Worm (Caenorhabditis elegans) whole organism, L3 larva: ENCODE results near the gene T15B7.15.

Experiments used
- R02D3.7 ChIP-seq: fragments of 150-350 bp; optimal IDR thresholded peaks from 2 replicates; lab custom pipeline; 2014; ENCODE audit warnings: missing biosample characterization, missing genetic modification characterization
- ZK546.5 ChIP-seq: sonication (generic microtip); optimal IDR thresholded peaks from 2 replicates; lab custom pipeline; 2017; ENCODE audit warnings: missing biosample characterization, missing genetic modification characterization
- ama-1 ChIP-seq: fragments of 150-350 bp; optimal IDR thresholded peaks from 2 replicates; lab custom pipeline; 2018
- ceh-16 ChIP-seq: sonication (generic microtip); optimal IDR thresholded peaks from 2 replicates; lab custom pipeline; 2017; ENCODE audit warnings: missing biosample characterization, missing genetic modification characterization
- ceh-9 ChIP-seq: sonication (generic microtip); optimal IDR thresholded peaks from 2 replicates; lab custom pipeline; 2018; ENCODE audit warnings: missing biosample characterization, missing genetic modification characterization
- daf-12 ChIP-seq: fragments of 150-350 bp; optimal IDR thresholded peaks from 2 replicates; lab custom pipeline; 2014; ENCODE audit warnings: missing biosample characterization, missing genetic modification reagents, missing genetic modification characterization
- elt-1 ChIP-seq: fragments of 150-350 bp; optimal IDR thresholded peaks from 2 replicates; lab custom pipeline; 2014; ENCODE audit warnings: missing biosample characterization, missing genetic modification characterization
- elt-2 ChIP-seq: sonication (generic microtip); optimal IDR thresholded peaks from 2 replicates; lab custom pipeline; 2016; ENCODE audit warnings: missing genetic modification reagents, mild to moderate bottlenecking, missing genetic modification characterization, missing compliant biosample characterization
- eor-1 ChIP-seq, 2 experiments: fragments of 150-350 bp; optimal IDR thresholded peaks; 2 replicates each; lab custom pipeline; 2014 to 2018; ENCODE audit warnings: missing biosample characterization in 2 of 2, missing genetic modification characterization in 2 of 2
- fkh-10 ChIP-seq: sonication (generic microtip); optimal IDR thresholded peaks from 2 replicates; lab custom pipeline; 2017; ENCODE audit warnings: missing biosample characterization, missing genetic modification reagents, missing genetic modification characterization
- fkh-2 ChIP-seq: fragments of 150-350 bp; optimal IDR thresholded peaks from 2 replicates; lab custom pipeline; 2014; ENCODE audit warnings: missing biosample characterization, missing genetic modification reagents, missing genetic modification characterization
- fos-1 ChIP-seq: fragments of 150-350 bp; optimal IDR thresholded peaks from 2 replicates; lab custom pipeline; 2014; ENCODE audit warnings: missing biosample characterization, missing genetic modification characterization
- hmg-11 ChIP-seq: sonication (generic microtip); optimal IDR thresholded peaks from 2 replicates; lab custom pipeline; 2016; ENCODE audit warnings: missing genetic modification characterization, missing compliant biosample characterization
- jun-1 ChIP-seq: fragments of 150-350 bp; optimal IDR thresholded peaks from 2 replicates; lab custom pipeline; 2014; ENCODE audit warnings: missing biosample characterization, missing genetic modification reagents, missing genetic modification characterization
- lin-39 ChIP-seq: fragments of 150-350 bp; optimal IDR thresholded peaks from 2 replicates; lab custom pipeline; 2018; ENCODE audit warnings: missing biosample characterization, missing genetic modification reagents, missing genetic modification characterization
- lsy-12 ChIP-seq: sonication (generic microtip); optimal IDR thresholded peaks from 2 replicates; lab custom pipeline; 2016; ENCODE audit warnings: mild to moderate bottlenecking, missing genetic modification characterization, missing compliant biosample characterization
- mdl-1 ChIP-seq: fragments of 150-350 bp; optimal IDR thresholded peaks from 2 replicates; lab custom pipeline; 2014; ENCODE audit warnings: missing biosample characterization, missing genetic modification characterization
- nhr-23 ChIP-seq: fragments of 150-350 bp; optimal IDR thresholded peaks from 2 replicates; lab custom pipeline; 2014; ENCODE audit warnings: missing biosample characterization, missing genetic modification reagents, missing genetic modification characterization
- nhr-25 ChIP-seq: sonication (generic microtip); optimal IDR thresholded peaks from 2 replicates; lab custom pipeline; 2017; ENCODE audit warnings: missing biosample characterization, missing genetic modification characterization
- nhr-28 ChIP-seq: fragments of 150-350 bp; optimal IDR thresholded peaks from 2 replicates; lab custom pipeline; 2014; ENCODE audit warnings: missing biosample characterization, missing genetic modification characterization
- nhr-43 ChIP-seq: sonication (generic microtip); optimal IDR thresholded peaks from 2 replicates; lab custom pipeline; 2016; ENCODE audit warnings: mild to moderate bottlenecking, missing genetic modification characterization, missing compliant biosample characterization; ENCODE audit not compliant: poor library complexity, severe bottlenecking
- nhr-67 ChIP-seq: fragments of 150-350 bp; optimal IDR thresholded peaks from 2 replicates; lab custom pipeline; 2014; ENCODE audit warnings: missing biosample characterization, missing genetic modification characterization
- nhr-76 ChIP-seq: fragments of 150-350 bp; sonication (generic microtip); optimal IDR thresholded peaks from 5 replicates; lab custom pipeline; 2014; ENCODE audit warnings: missing biosample characterization, missing genetic modification characterization
- pha-4 ChIP-seq: fragments of 150-350 bp; optimal IDR thresholded peaks from 2 replicates; lab custom pipeline; 2014; ENCODE audit warnings: missing biosample characterization, missing genetic modification reagents, missing genetic modification characterization
- pqm-1 ChIP-seq: fragments of 150-350 bp; optimal IDR thresholded peaks from 2 replicates; lab custom pipeline; 2017; ENCODE audit warnings: missing biosample characterization, missing genetic modification characterization, inconsistent platforms
- sea-2 ChIP-seq: fragments of 150-350 bp; sonication (generic microtip); optimal IDR thresholded peaks from 4 replicates; lab custom pipeline; 2014; ENCODE audit warnings: missing biosample characterization, missing genetic modification reagents, missing genetic modification characterization
- snpc-4 ChIP-seq: fragments of 150-350 bp; optimal IDR thresholded peaks from 2 replicates; lab custom pipeline; 2014; ENCODE audit warnings: missing biosample characterization, missing genetic modification characterization
- tbx-2 ChIP-seq: sonication (generic microtip); optimal IDR thresholded peaks from 2 replicates; lab custom pipeline; 2016; ENCODE audit warnings: mild to moderate bottlenecking, missing genetic modification characterization, missing compliant biosample characterization
- unc-39 ChIP-seq: sonication (generic microtip); optimal IDR thresholded peaks from 4 replicates; lab custom pipeline; 2017; ENCODE audit warnings: missing biosample characterization, missing genetic modification characterization
- unc-62 ChIP-seq: fragments of 150-350 bp; sonication (generic microtip); optimal IDR thresholded peaks from 4 replicates; lab custom pipeline; 2014; ENCODE audit warnings: missing biosample characterization, missing genetic modification reagents, missing genetic modification characterization
- ztf-11 ChIP-seq: fragments of 150-350 bp; optimal IDR thresholded peaks from 2 replicates; lab custom pipeline; 2014; ENCODE audit warnings: missing biosample characterization, missing genetic modification characterization
- ztf-4 ChIP-seq: fragments of 150-350 bp; optimal IDR thresholded peaks from 2 replicates; lab custom pipeline; 2014; ENCODE audit warnings: missing biosample characterization, missing genetic modification characterization

The T15B7.15 gene

DNA sequence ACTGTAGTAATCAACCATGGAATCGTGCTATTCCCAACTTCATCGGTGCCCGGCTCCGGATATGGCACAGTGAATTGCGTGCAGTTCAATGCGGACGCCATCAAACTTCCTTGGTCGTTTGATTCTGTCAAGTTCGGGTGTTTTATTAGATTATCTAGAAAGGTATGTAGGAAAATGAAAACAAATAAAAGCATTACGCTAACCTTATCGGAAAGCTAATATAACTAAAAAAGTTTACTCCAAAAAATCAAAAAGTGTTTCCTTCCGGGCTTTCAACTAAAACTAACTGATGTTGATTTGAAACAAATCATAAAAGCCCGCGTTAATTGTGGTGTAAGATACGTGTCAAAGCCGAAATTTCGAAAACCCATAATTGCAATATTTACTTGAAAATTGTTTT lies 18.7 kb downstream of the T15B7.15 start, which contains the start of gene dmsr-13:
TSS of gene dmsr-13 (minus strand) at position 101 of the 400 bp plus-strand sequence.
- no peak for TF ChIP-seq ztf-4 (tag; lab: Kevin White, UChicago)
- TF ChIP-seq mdl-1 (tag; lab: Kevin White, UChicago): no peak
- TF ChIP-seq nhr-76 (tag; lab: Kevin White, UChicago): no peak
- no peak for TF ChIP-seq unc-39 (tag; lab: Kevin White, UChicago)
- TF ChIP-seq hmg-11: no peak
- no peak for TF ChIP-seq ceh-16 (tag; lab: Kevin White, UChicago)

DNA sequence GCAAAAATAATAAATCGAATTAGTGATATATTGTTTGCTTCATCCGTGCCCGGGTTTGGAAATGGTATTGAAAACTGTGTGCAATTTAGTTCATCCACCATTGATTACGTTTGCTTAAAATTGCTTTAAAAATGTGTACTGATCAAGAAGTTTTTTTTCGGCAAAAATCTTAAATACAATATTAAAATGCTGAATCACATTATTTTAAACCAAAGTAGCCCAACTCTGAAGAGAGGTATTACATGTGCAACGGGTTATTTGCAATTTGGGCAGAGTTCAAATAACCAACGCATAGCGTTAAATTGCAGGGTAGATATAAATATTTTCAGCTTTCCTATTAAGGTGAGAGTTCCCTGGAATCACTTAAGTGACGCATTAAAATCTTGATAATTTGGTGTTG lies 21.3 kb downstream of the T15B7.15 start, which contains the start of gene dmsr-14:
TSS of gene dmsr-14 (minus strand) at position 101 of the 400 bp plus-strand sequence.
- TF ChIP-seq daf-12: no peak
- TF ChIP-seq nhr-43 (tag; lab: Kevin White, UChicago): no peak
- TF ChIP-seq ZK546.5 (tag; lab: Kevin White, UChicago): no peak
- TF ChIP-seq elt-1 (tag; lab: Kevin White, UChicago): no peak

- TF ChIP-seq snpc-4 (tag; lab: Kevin White, UChicago) (no peak), hmg-11 (no peak), tbx-2 (tag; lab: Kevin White, UChicago) (no peak), nhr-43 (tag; lab: Kevin White, UChicago) (no peak), pqm-1 (no peak), R02D3.7 (tag; lab: Kevin White, UChicago) (no peak), ceh-16 (tag; lab: Kevin White, UChicago) (no peak), fos-1 (no peak), ztf-11 (no peak), eor-1 (tag; optimal IDR thresholded peaks at IDR 0.05; lab: Kevin White, UChicago) (no peak), ama-1 (lab: Kevin White, UChicago) (no peak), ZK546.5 (tag; lab: Kevin White, UChicago) (no peak)
- TF ChIP-seq, all 47 proteins: peak for 0
These were observed 24.6 kb downstream of the T15B7.15 start for ce11 chrV:6813862-6814261.

DNA sequence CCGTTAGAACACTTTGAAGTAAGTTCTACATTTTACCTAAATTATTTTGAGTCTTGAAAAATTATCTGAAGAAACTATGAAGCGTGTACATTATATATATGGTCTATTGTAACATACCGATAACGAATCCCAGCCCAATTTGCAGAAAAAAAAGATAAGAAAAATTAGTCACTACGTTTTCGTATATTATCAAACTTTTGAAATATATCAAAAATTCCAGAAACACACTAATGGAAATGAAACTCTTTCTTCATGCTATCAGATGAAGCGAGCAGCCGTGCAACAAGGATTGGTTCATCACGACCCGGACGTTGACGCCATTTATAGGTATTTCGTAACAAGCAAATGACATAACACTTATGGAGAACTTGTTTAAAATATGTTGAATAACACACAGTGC lies 26.6 kb downstream of the T15B7.15 start:
- TF ChIP-seq elt-2: peak; percentile 77
- no peak for TF ChIP-seq fkh-2 (tag; lab: Kevin White, UChicago)
- peak; percentile 77 for TF ChIP-seq pqm-1

- TF ChIP-seq pha-4 (peak; percentile 11), lsy-12 (tag; lab: Kevin White, UChicago) (no peak), pqm-1 (peak; percentile 21), elt-2 (peak; percentile 54)
These were observed 28.4 kb downstream of the T15B7.15 start for ce11 chrV:6810091-6810490.

DNA sequence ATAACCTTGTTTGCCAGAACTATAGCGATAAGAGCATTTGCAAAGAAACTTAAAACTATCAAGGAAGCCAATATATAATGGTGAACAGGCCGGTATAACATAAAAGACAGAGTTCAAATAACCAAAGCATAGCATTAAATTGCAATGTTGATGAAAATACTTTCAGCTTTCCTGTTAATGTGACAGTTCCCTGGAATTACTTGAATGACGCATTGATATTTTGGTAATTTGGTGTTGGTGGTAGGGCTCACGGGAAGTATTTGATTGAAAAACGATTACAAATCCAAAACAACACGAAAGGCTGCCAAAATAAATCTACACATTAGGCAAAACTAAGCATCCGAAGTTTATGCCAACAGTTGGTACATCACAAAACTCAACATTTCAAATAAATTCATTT lies 29.5 kb downstream of the T15B7.15 start, which contains the start of gene dmsr-16:
TSS of gene dmsr-16 (minus strand) at position 101 of the 400 bp plus-strand sequence.
- TF ChIP-seq nhr-67 (tag; lab: Kevin White, UChicago): no peak
- no peak for TF ChIP-seq fos-1
- no peak for TF ChIP-seq unc-62 (GFP tag; lab: Kevin White, UChicago)
- TF ChIP-seq nhr-28: no peak
- TF ChIP-seq tbx-2 (tag; lab: Kevin White, UChicago): no peak
- no peak for TF ChIP-seq daf-12
- no peak for TF ChIP-seq lin-39 (tag; lab: Kevin White, UChicago)
- TF ChIP-seq unc-39 (tag; lab: Kevin White, UChicago): no peak
- no peak for TF ChIP-seq elt-2
- no peak for TF ChIP-seq nhr-25 (tag; lab: Kevin White, UChicago)
- TF ChIP-seq ceh-9 (tag; lab: Kevin White, UChicago): no peak
- no peak for TF ChIP-seq pha-4
- no peak for TF ChIP-seq eor-1 (tag; optimal IDR thresholded peaks at IDR 0.05; lab: Kevin White, UChicago)
- no peak for TF ChIP-seq jun-1 (tag; lab: Kevin White, UChicago)
- no peak for TF ChIP-seq fkh-10 (GFP tag; lab: Kevin White, UChicago)
- TF ChIP-seq ceh-16 (tag; lab: Kevin White, UChicago): no peak
- TF ChIP-seq nhr-23 (tag; lab: Kevin White, UChicago): no peak
- no peak for TF ChIP-seq sea-2 (GFP tag; lab: Kevin White, UChicago)
- no peak for TF ChIP-seq elt-1 (tag; lab: Kevin White, UChicago)
